Worm (Caenorhabditis elegans) whole organism, mixed stage, embryonic: ENCODE results near the gene R08E3.1.

Experiments used
- M03D4.4 ChIP-seq: sonication (generic microtip); optimal IDR thresholded peaks from 2 replicates; lab custom pipeline; 2017; ENCODE audit warnings: mild to moderate bottlenecking, missing genetic modification characterization, missing compliant biosample characterization
- blmp-1 ChIP-seq: fragments of 150-350 bp; optimal IDR thresholded peaks from 2 replicates; lab custom pipeline; 2014; ENCODE audit warnings: missing biosample characterization, missing genetic modification characterization
- ceh-39 ChIP-seq: fragments of 150-350 bp; optimal IDR thresholded peaks from 2 replicates; lab custom pipeline; 2014; ENCODE audit warnings: missing biosample characterization, missing genetic modification characterization
- ceh-43 ChIP-seq: fragments of 200-800 bp; sonication (Bioruptor generic); optimal IDR thresholded peaks from 2 replicates; lab custom pipeline; 2018; ENCODE audit warnings: mild to moderate bottlenecking, missing genetic modification characterization, moderate library complexity, missing compliant biosample characterization
- ceh-83 ChIP-seq: fragments of 200-800 bp; sonication (Bioruptor generic); optimal IDR thresholded peaks from 2 replicates; lab custom pipeline; 2018; ENCODE audit warnings: mild to moderate bottlenecking, missing genetic modification characterization, missing compliant biosample characterization
- ces-1 ChIP-seq: fragments of 150-350 bp; optimal IDR thresholded peaks from 2 replicates; lab custom pipeline; 2014; ENCODE audit warnings: missing biosample characterization, missing genetic modification reagents, missing genetic modification characterization
- drap-1 ChIP-seq: fragments of 200-800 bp; sonication (Bioruptor generic); optimal IDR thresholded peaks from 3 replicates; lab custom pipeline; 2018; ENCODE audit warnings: mild to moderate bottlenecking, missing genetic modification characterization, missing compliant biosample characterization
- elt-1 ChIP-seq: sonication (generic microtip); optimal IDR thresholded peaks from 2 replicates; lab custom pipeline; 2017; ENCODE audit warnings: missing genetic modification characterization, mild to moderate bottlenecking, missing compliant biosample characterization, antibody characterized with exemption, moderate library complexity, borderline replicate concordance; ENCODE audit not compliant: insufficient read depth
- elt-3 ChIP-seq: fragments of 150-350 bp; optimal IDR thresholded peaks from 2 replicates; lab custom pipeline; 2014; ENCODE audit warnings: missing biosample characterization, missing genetic modification characterization
- ham-2 ChIP-seq: fragments of 200-800 bp; sonication (Bioruptor generic); optimal IDR thresholded peaks from 2 replicates; lab custom pipeline; 2018; ENCODE audit warnings: mild to moderate bottlenecking, missing genetic modification characterization, missing compliant biosample characterization
- hlh-1 ChIP-seq: fragments of 150-350 bp; optimal IDR thresholded peaks from 2 replicates; lab custom pipeline; 2014; ENCODE audit warnings: missing biosample characterization, missing genetic modification reagents, missing genetic modification characterization
- lin-13 ChIP-seq: fragments of 150-350 bp; optimal IDR thresholded peaks from 2 replicates; lab custom pipeline; 2014; ENCODE audit warnings: missing biosample characterization, missing genetic modification characterization
- mab-5 ChIP-seq: fragments of 150-350 bp; optimal IDR thresholded peaks from 2 replicates; lab custom pipeline; 2014; ENCODE audit warnings: missing biosample characterization, missing genetic modification characterization
- mep-1 ChIP-seq: fragments of 150-350 bp; optimal IDR thresholded peaks from 2 replicates; lab custom pipeline; 2017; ENCODE audit warnings: missing biosample characterization, missing genetic modification reagents, missing genetic modification characterization, inconsistent platforms
- mls-2 ChIP-seq: sonication (generic microtip); optimal IDR thresholded peaks from 2 replicates; lab custom pipeline; 2016; ENCODE audit warnings: mild to moderate bottlenecking, missing genetic modification characterization, moderate library complexity, missing compliant biosample characterization
- nhr-12 ChIP-seq: fragments of 150-350 bp; optimal IDR thresholded peaks from 2 replicates; lab custom pipeline; 2014; ENCODE audit warnings: missing biosample characterization, missing genetic modification characterization
- nhr-2 ChIP-seq: fragments of 150-350 bp; optimal IDR thresholded peaks from 2 replicates; lab custom pipeline; 2014; ENCODE audit warnings: missing biosample characterization, missing genetic modification characterization
- nhr-237 ChIP-seq: fragments of 150-350 bp; optimal IDR thresholded peaks from 2 replicates; lab custom pipeline; 2014; ENCODE audit warnings: missing biosample characterization, missing genetic modification characterization
- nhr-28 ChIP-seq: fragments of 150-350 bp; optimal IDR thresholded peaks from 2 replicates; lab custom pipeline; 2014; ENCODE audit warnings: missing biosample characterization, missing genetic modification characterization
- nhr-76 ChIP-seq: sonication (generic microtip); optimal IDR thresholded peaks from 2 replicates; lab custom pipeline; 2017; ENCODE audit warnings: missing biosample characterization, missing genetic modification characterization
- pha-4 ChIP-seq: fragments of 150-350 bp; optimal IDR thresholded peaks from 2 replicates; lab custom pipeline; 2018; ENCODE audit warnings: missing biosample characterization, missing genetic modification reagents, missing genetic modification characterization
- sem-2 ChIP-seq: fragments of 200-800 bp; sonication (Bioruptor generic); optimal IDR thresholded peaks from 2 replicates; lab custom pipeline; 2018; ENCODE audit warnings: mild to moderate bottlenecking, missing genetic modification characterization, missing compliant biosample characterization
- snpc-4 ChIP-seq: fragments of 150-350 bp; optimal IDR thresholded peaks from 2 replicates; lab custom pipeline; 2014; ENCODE audit warnings: missing biosample characterization, missing genetic modification characterization
- sptf-1 ChIP-seq: sonication (generic microtip); optimal IDR thresholded peaks from 2 replicates; lab custom pipeline; 2017; ENCODE audit warnings: mild to moderate bottlenecking, missing genetic modification characterization, moderate library complexity, missing compliant biosample characterization
- tbx-8 ChIP-seq: fragments of 200-800 bp; sonication (Bioruptor generic); optimal IDR thresholded peaks from 2 replicates; lab custom pipeline; 2018; ENCODE audit warnings: mild to moderate bottlenecking, missing genetic modification characterization, moderate library complexity, missing compliant biosample characterization
- unc-62 ChIP-seq: fragments of 150-350 bp; optimal IDR thresholded peaks from 2 replicates; lab custom pipeline; 2014; ENCODE audit warnings: missing biosample characterization, missing genetic modification reagents, missing genetic modification characterization
- zip-8 ChIP-seq: fragments of 150-350 bp; optimal IDR thresholded peaks from 2 replicates; lab custom pipeline; 2014; ENCODE audit warnings: missing biosample characterization, missing genetic modification characterization
- ztf-11 ChIP-seq: fragments of 150-350 bp; optimal IDR thresholded peaks from 2 replicates; lab custom pipeline; 2014; ENCODE audit warnings: missing biosample characterization, missing genetic modification characterization

The R08E3.1 gene

ce11 chrX:4844765-4845164 is 22.3 kb downstream of the R08E3.1 start:
- TF ChIP-seq ceh-43 (GFP tag; lab: Kevin White, UChicago) (no peak), hlh-1 (no peak)

- TF ChIP-seq mls-2 = no peak
- TF ChIP-seq elt-1 (tag; lab: Kevin White, UChicago) = peak; percentile 42
- TF ChIP-seq hlh-1 = peak; percentile 42
- TF ChIP-seq, all 35 proteins: peak for 2
These were observed 30.6 kb downstream of the R08E3.1 start, which contains the start of gene F39C12.1 for ce11 chrX:4853060-4853459. Gene F39C12.1, minus strand, starts transcription at chrX:4853195.

- no peak for TF ChIP-seq mls-2
- peak; percentile 79 for TF ChIP-seq ces-1
These were observed 37.2 kb downstream of the R08E3.1 start, which contains the start of gene add-1 for ce11 chrX:4859582-4860095. Gene add-1, minus strand, starts transcription at chrX:4860045.

ce11 chrX:4861413-4861812 is 39.0 kb downstream of the R08E3.1 start:
- no peak for TF ChIP-seq blmp-1 (tag; lab: Kevin White, UChicago)
- TF ChIP-seq sptf-1 = no peak
- TF ChIP-seq nhr-12 = no peak
- TF ChIP-seq mep-1 (tag; lab: Kevin White, UChicago) = no peak
- TF ChIP-seq nhr-28 = no peak
- TF ChIP-seq tbx-8 (GFP tag; lab: Kevin White, UChicago) = no peak
- TF ChIP-seq ces-1 = no peak

ce11 chrX:4862062-4862461 is 39.6 kb downstream of the R08E3.1 start:
- TF ChIP-seq nhr-12 = no peak
- TF ChIP-seq M03D4.4 (tag; lab: Kevin White, UChicago) = no peak
- no peak for TF ChIP-seq hlh-1
- no peak for TF ChIP-seq drap-1
- TF ChIP-seq ceh-83 (GFP tag; lab: Kevin White, UChicago) = no peak
- no peak for TF ChIP-seq ham-2 (GFP tag; lab: Kevin White, UChicago)
- TF ChIP-seq elt-1 (tag; lab: Kevin White, UChicago) = no peak
- no peak for TF ChIP-seq elt-3 (tag; lab: Kevin White, UChicago)
- no peak for TF ChIP-seq snpc-4 (tag; lab: Kevin White, UChicago)
- TF ChIP-seq nhr-2 (tag; lab: Kevin White, UChicago) = no peak
- no peak for TF ChIP-seq nhr-237 (tag; lab: Kevin White, UChicago)
- no peak for TF ChIP-seq ceh-39 (tag; lab: Kevin White, UChicago)

ce11 chrX:4864214-4864613 is 41.8 kb downstream of the R08E3.1 start:
- TF ChIP-seq nhr-76 (tag; lab: Kevin White, UChicago) (no peak), mls-2 (no peak), sem-2 (no peak), pha-4 (tag; lab: Kevin White, UChicago) (no peak), unc-62 (GFP tag; lab: Kevin White, UChicago) (no peak), zip-8 (tag; lab: Kevin White, UChicago) (no peak), lin-13 (tag; lab: Kevin White, UChicago) (no peak), mab-5 (tag; lab: Kevin White, UChicago) (no peak), blmp-1 (tag; lab: Kevin White, UChicago) (no peak), ztf-11 (tag; lab: Kevin White, UChicago) (no peak), ceh-83 (GFP tag; lab: Kevin White, UChicago) (no peak), ceh-39 (tag; lab: Kevin White, UChicago) (no peak), M03D4.4 (tag; lab: Kevin White, UChicago) (no peak)

ce11 chrX:4865798-4866197 is 43.4 kb downstream of the R08E3.1 start, which contains the start of gene ntc-1:
Gene ntc-1, plus strand, starts transcription at chrX:4866098.
- no peak for TF ChIP-seq nhr-237 (tag; lab: Kevin White, UChicago)
- TF ChIP-seq, all 35 proteins: peak for 0
